Fruit fly (Drosophila melanogaster) whole organism, embryonic: ENCODE results near the gene CG4953.

Experiments used
- Antp ChIP-seq: fragments of 200-800 bp; sonication (Bioruptor generic); optimal IDR thresholded peaks from 3 replicates; lab custom pipeline; 2016; ENCODE audit warnings: missing biosample characterization, missing genetic modification characterization
- Bdp1 ChIP-seq: fragments of 200-800 bp; sonication (Bioruptor generic); optimal IDR thresholded peaks from 3 replicates; lab custom pipeline; 2016; ENCODE audit warnings: missing biosample characterization, missing genetic modification characterization
- CG10267 ChIP-seq: fragments of 200-800 bp; sonication (Bioruptor generic); optimal IDR thresholded peaks from 2 replicates; lab custom pipeline; 2018; ENCODE audit warnings: missing biosample characterization, mild to moderate bottlenecking, missing genetic modification characterization, moderate library complexity
- CG13775 ChIP-seq: fragments of 200-800 bp; sonication (Bioruptor generic); optimal IDR thresholded peaks from 3 replicates; lab custom pipeline; 2017; ENCODE audit warnings: missing biosample characterization, mild to moderate bottlenecking, missing genetic modification characterization
- CG13894 ChIP-seq: fragments of 200-800 bp; sonication (Bioruptor generic); optimal IDR thresholded peaks from 3 replicates; lab custom pipeline; 2018; ENCODE audit warnings: missing biosample characterization, mild to moderate bottlenecking, missing genetic modification characterization, moderate library complexity
- CG14441 ChIP-seq: fragments of 200-800 bp; sonication (Bioruptor generic); IDR thresholded peaks from 2 replicates; pipeline ENCODE4 v1.3.6; 2022; ENCODE audit warnings: missing biosample characterization, missing genetic modification characterization
- CG14860 ChIP-seq: fragments of 200-800 bp; sonication (Bioruptor generic); IDR thresholded peaks from 3 replicates; pipeline ENCODE4 v1.3.6; 2022; ENCODE audit warnings: missing biosample characterization, missing genetic modification characterization; ENCODE audit not compliant: partially characterized antibody
- CG15601 ChIP-seq: fragments of 200-800 bp; sonication (Bioruptor generic); optimal IDR thresholded peaks from 3 replicates; lab custom pipeline; 2019; ENCODE audit warnings: missing biosample characterization, mild to moderate bottlenecking, missing genetic modification characterization, moderate library complexity
- CG1602 ChIP-seq: fragments of 200-800 bp; sonication (Bioruptor generic); optimal IDR thresholded peaks from 3 replicates; lab custom pipeline; 2016; ENCODE audit warnings: missing biosample characterization, missing genetic modification characterization
- CG1603 ChIP-seq: fragments of 200-800 bp; sonication (Bioruptor generic); optimal IDR thresholded peaks from 2 replicates; lab custom pipeline; 2019; ENCODE audit warnings: missing biosample characterization, mild to moderate bottlenecking, missing genetic modification characterization, moderate library complexity
- CG17186 ChIP-seq: fragments of 200-800 bp; sonication (Bioruptor generic); optimal IDR thresholded peaks from 3 replicates; lab custom pipeline; 2017; ENCODE audit warnings: missing biosample characterization, missing genetic modification reagents, missing genetic modification characterization
- CG17328 ChIP-seq: fragments of 200-800 bp; sonication (Bioruptor generic); IDR thresholded peaks from 2 replicates; pipeline ENCODE4 v1.3.6; 2022; ENCODE audit warnings: missing biosample characterization, missing genetic modification characterization
- CG17568 ChIP-seq: fragments of 200-800 bp; sonication (Bioruptor generic); optimal IDR thresholded peaks from 2 replicates; lab custom pipeline; 2018; ENCODE audit warnings: missing biosample characterization, mild to moderate bottlenecking, missing genetic modification characterization, moderate library complexity
- CG17912 ChIP-seq: fragments of 200-800 bp; sonication (Bioruptor generic); optimal IDR thresholded peaks from 2 replicates; lab custom pipeline; 2018; ENCODE audit warnings: missing biosample characterization, mild to moderate bottlenecking, missing genetic modification characterization
- CG1792 ChIP-seq: fragments of 200-800 bp; sonication (Bioruptor generic); optimal IDR thresholded peaks from 2 replicates; lab custom pipeline; 2016; ENCODE audit warnings: missing biosample characterization, missing genetic modification characterization
- CG2199 ChIP-seq: fragments of 200-800 bp; sonication (Bioruptor generic); IDR thresholded peaks from 3 replicates; pipeline ENCODE4 v1.3.6; 2022; ENCODE audit warnings: missing biosample characterization, missing genetic modification characterization
- CG2678 ChIP-seq: fragments of 200-800 bp; sonication (Bioruptor generic); optimal IDR thresholded peaks from 3 replicates; lab custom pipeline; 2019; ENCODE audit warnings: missing biosample characterization, mild to moderate bottlenecking, missing genetic modification characterization, moderate library complexity
- CG31365 ChIP-seq: fragments of 200-800 bp; sonication (Bioruptor generic); optimal IDR thresholded peaks from 2 replicates; lab custom pipeline; 2018; ENCODE audit warnings: missing biosample characterization, mild to moderate bottlenecking, missing genetic modification characterization
- CG3838 ChIP-seq: fragments of 200-800 bp; sonication (Bioruptor generic); optimal IDR thresholded peaks from 3 replicates; lab custom pipeline; 2016; ENCODE audit warnings: missing biosample characterization, missing genetic modification characterization
- CG4404 ChIP-seq: fragments of 200-800 bp; sonication (Bioruptor generic); IDR thresholded peaks from 2 replicates; pipeline ENCODE4 v1.3.6; 2022; ENCODE audit warnings: missing biosample characterization, missing genetic modification characterization
- CG4854 ChIP-seq: fragments of 200-800 bp; sonication (Bioruptor generic); optimal IDR thresholded peaks from 2 replicates; lab custom pipeline; 2016; ENCODE audit warnings: missing biosample characterization, missing genetic modification characterization, inconsistent platforms
- Dad ChIP-seq: fragments of 200-800 bp; sonication (Bioruptor generic); optimal IDR thresholded peaks from 3 replicates; lab custom pipeline; 2016; ENCODE audit warnings: missing biosample characterization, missing genetic modification characterization
- Dip2 ChIP-seq: fragments of 200-800 bp; sonication (Bioruptor generic); IDR thresholded peaks from 2 replicates; pipeline ENCODE4 v1.3.6; 2022; ENCODE audit warnings: missing biosample characterization, missing genetic modification characterization
- Doc2 ChIP-seq: fragments of 200-800 bp; sonication (Bioruptor generic); IDR thresholded peaks from 2 replicates; pipeline ENCODE4 v1.3.6; 2022; ENCODE audit warnings: missing biosample characterization, missing genetic modification characterization
- Drgx ChIP-seq: fragments of 200-800 bp; sonication (Bioruptor generic); IDR thresholded peaks from 2 replicates; pipeline ENCODE4 v1.3.6; 2022; ENCODE audit warnings: missing biosample characterization, missing genetic modification characterization
- E2f1 ChIP-seq: fragments of 200-800 bp; sonication (Bioruptor generic); IDR thresholded peaks from 2 replicates; pipeline ENCODE4 v1.3.6; 2022; ENCODE audit warnings: missing biosample characterization, missing genetic modification characterization
- E2f2 ChIP-seq: fragments of 200-800 bp; sonication (Bioruptor generic); IDR thresholded peaks from 2 replicates; pipeline ENCODE4 v1.3.6; 2022; ENCODE audit warnings: missing biosample characterization, missing genetic modification characterization
- Eip74EF ChIP-seq, 2 experiments: fragments of 200-800 bp in 1 of 2; fragments of >200 bp in 1 of 2; sonication (Bioruptor generic) in 1 of 2; optimal IDR thresholded peaks; 2 replicates each; lab custom pipeline; 2017 to 2019; ENCODE audit warnings: missing biosample characterization in 2 of 2, missing genetic modification characterization in 2 of 2, mild to moderate bottlenecking in 1 of 2, moderate library complexity in 1 of 2
- Ets65A ChIP-seq: fragments of 200-800 bp; sonication (Bioruptor generic); peaks from one replicate; lab custom pipeline; 2016; ENCODE audit warnings: missing biosample characterization, missing genetic modification characterization
- Fer3 ChIP-seq: fragments of 200-800 bp; sonication (Bioruptor generic); optimal IDR thresholded peaks from 2 replicates; lab custom pipeline; 2018; ENCODE audit warnings: missing biosample characterization, mild to moderate bottlenecking, missing genetic modification characterization, moderate library complexity
- Mad ChIP-seq: fragments of 200-800 bp; sonication (Bioruptor generic); optimal IDR thresholded peaks from 2 replicates; lab custom pipeline; 2016; ENCODE audit warnings: missing biosample characterization, missing genetic modification characterization
- Mes4 ChIP-seq: fragments of 200-800 bp; sonication (Bioruptor generic); optimal IDR thresholded peaks from 2 replicates; lab custom pipeline; 2016; ENCODE audit warnings: missing biosample characterization, missing genetic modification characterization
- Mrtf ChIP-seq: fragments of 200-800 bp; sonication (Bioruptor generic); IDR thresholded peaks from 3 replicates; pipeline ENCODE4 v1.3.6; 2022; ENCODE audit warnings: missing biosample characterization, missing genetic modification characterization
- NK7.1 ChIP-seq: fragments of 200-800 bp; sonication (Bioruptor generic); optimal IDR thresholded peaks from 3 replicates; lab custom pipeline; 2016; ENCODE audit warnings: missing biosample characterization, missing genetic modification characterization
- Side ChIP-seq: fragments of 200-800 bp; sonication (Bioruptor generic); optimal IDR thresholded peaks from 2 replicates; lab custom pipeline; 2016; ENCODE audit warnings: missing biosample characterization, missing genetic modification characterization
- Trl ChIP-seq, 3 experiments: fragments of >200 bp in 2 of 3; fragments of 200-800 bp in 1 of 3; sonication (Bioruptor generic) in 1 of 3; optimal IDR thresholded peaks; 2 replicates in 1 of 3; 3 replicates in 2 of 3; lab custom pipeline; 2016 to 2017; ENCODE audit warnings: missing biosample characterization in 1 of 3, missing genetic modification characterization in 1 of 3
- Xbp1 ChIP-seq: fragments of 200-800 bp; sonication (Bioruptor generic); optimal IDR thresholded peaks from 3 replicates; lab custom pipeline; 2016; ENCODE audit warnings: missing biosample characterization, mild to moderate bottlenecking, missing genetic modification characterization
- Xrp1 ChIP-seq: fragments of 200-800 bp; sonication (Bioruptor generic); IDR thresholded peaks from 2 replicates; pipeline ENCODE4 v1.3.6; 2022; ENCODE audit warnings: missing biosample characterization, missing genetic modification characterization
- bsh ChIP-seq, 2 experiments: fragments of 200-800 bp; sonication (Bioruptor generic); optimal IDR thresholded peaks; 2 replicates each; lab custom pipeline; 2017 to 2018; ENCODE audit warnings: mild to moderate bottlenecking in 2 of 2, missing biosample characterization in 2 of 2, missing genetic modification characterization in 2 of 2, moderate library complexity in 1 of 2
- fd3F ChIP-seq: fragments of 200-800 bp; sonication (Bioruptor generic); optimal IDR thresholded peaks from 2 replicates; lab custom pipeline; 2018; ENCODE audit warnings: missing biosample characterization, mild to moderate bottlenecking, missing genetic modification characterization, moderate library complexity
- h ChIP-seq: fragments of >200 bp; optimal IDR thresholded peaks from 2 replicates; lab custom pipeline; 2017
- inv ChIP-seq: fragments of 200-800 bp; sonication (Bioruptor generic); IDR thresholded peaks from 2 replicates; pipeline ENCODE4 v1.3.6; 2022; ENCODE audit warnings: missing biosample characterization, missing genetic modification characterization; ENCODE audit not compliant: partially characterized antibody
- lab ChIP-seq: fragments of 200-800 bp; sonication (Bioruptor generic); optimal IDR thresholded peaks from 3 replicates; lab custom pipeline; 2017; ENCODE audit warnings: missing biosample characterization, missing genetic modification characterization, mild to moderate bottlenecking, moderate library complexity, missing genetic modification reagents
- lov ChIP-seq, 2 experiments: fragments of 200-800 bp in 1 of 2; fragments of >200 bp in 1 of 2; sonication (Bioruptor generic) in 1 of 2; IDR thresholded peaks in 1 of 2; optimal IDR thresholded peaks in 1 of 2; 2 replicates in 1 of 2; 3 replicates in 1 of 2; pipeline versions ENCODE4 v1.3.6 to Lab custom; 2017 to 2022; ENCODE audit warnings: missing biosample characterization in 1 of 2, missing genetic modification characterization in 1 of 2
- org-1 ChIP-seq: fragments of 200-800 bp; sonication (Bioruptor generic); optimal IDR thresholded peaks from 2 replicates; lab custom pipeline; 2017; ENCODE audit warnings: missing biosample characterization, missing genetic modification characterization
- p53 ChIP-seq: fragments of 200-800 bp; sonication (Bioruptor generic); optimal IDR thresholded peaks from 2 replicates; lab custom pipeline; 2016; ENCODE audit warnings: missing biosample characterization, missing genetic modification characterization
- peb ChIP-seq: fragments of 200-800 bp; sonication (Bioruptor generic); IDR thresholded peaks from 2 replicates; pipeline ENCODE4 v1.3.6; 2022; ENCODE audit warnings: missing biosample characterization, missing genetic modification characterization
- repo ChIP-seq: fragments of 200-800 bp; sonication (Bioruptor generic); optimal IDR thresholded peaks from 2 replicates; lab custom pipeline; 2016; ENCODE audit warnings: missing biosample characterization, missing genetic modification characterization
- ro ChIP-seq: fragments of 200-800 bp; sonication (Bioruptor generic); IDR thresholded peaks from 2 replicates; pipeline ENCODE4 v1.3.6; 2022; ENCODE audit warnings: missing biosample characterization, missing genetic modification characterization
- sim ChIP-seq: fragments of 200-800 bp; sonication (Bioruptor generic); IDR thresholded peaks from 2 replicates; pipeline ENCODE4 v1.3.6; 2022; ENCODE audit warnings: missing biosample characterization, missing genetic modification characterization
- tna ChIP-seq: fragments of 200-800 bp; sonication (Bioruptor generic); IDR thresholded peaks from 2 replicates; pipeline ENCODE4 v1.3.6; 2022; ENCODE audit warnings: missing biosample characterization, missing genetic modification characterization; ENCODE audit not compliant: partially characterized antibody

The CG4953 gene

dm6 chr2L:10276436-10276835, 9.9 kb downstream of the CG4953 start (continued):
- no peak for TF ChIP-seq NK7.1
- TF ChIP-seq CG13894 (tag; lab: Kevin White, UChicago) = no peak
- no peak for TF ChIP-seq repo (GFP tag; lab: Kevin White, UChicago)
- no peak for TF ChIP-seq org-1 (GFP tag; lab: Kevin White, UChicago)
- TF ChIP-seq ro (GFP tag; lab: Robert Waterston, UW) = no peak
- no peak for TF ChIP-seq fd3F
- TF ChIP-seq Fer3 = no peak
- no peak for TF ChIP-seq CG4854 (GFP tag; lab: Kevin White, UChicago)
- no peak for TF ChIP-seq Doc2 (GFP tag; lab: Robert Waterston, UW)
- no peak for TF ChIP-seq CG4404 (GFP tag; lab: Robert Waterston, UW)
- TF ChIP-seq Eip74EF (GFP tag; optimal IDR thresholded peaks at IDR 0.05; lab: Kevin White, UChicago) = no peak
- no peak for TF ChIP-seq CG1602 (GFP tag; lab: Kevin White, UChicago)
- TF ChIP-seq Mrtf = no peak
- peak; percentile 17 for TF ChIP-seq CG17186 (GFP tag; lab: Kevin White, UChicago)
- TF ChIP-seq h = no peak
- no peak for TF ChIP-seq CG17568 (GFP tag; lab: Kevin White, UChicago)
- TF ChIP-seq inv = no peak
- peak; percentile 57 for TF ChIP-seq CG10267
- 0 out of 2 replicates have a peak, but pooled peaks have one; percentile 31 for TF ChIP-seq CG17328
- TF ChIP-seq CG13775 (GFP tag; lab: Kevin White, UChicago) = peak; percentile 45
- no peak for TF ChIP-seq E2f1 (GFP tag; lab: Robert Waterston, UW)

- TF ChIP-seq lab (GFP tag; lab: Kevin White, UChicago) (no peak), tna (no peak), Antp (GFP tag; lab: Kevin White, UChicago) (peak; percentile 24), CG17328 (peak; percentile 59), bsh (GFP tag; optimal IDR thresholded peaks at IDR 0.05; lab: Kevin White, UChicago) (peak; percentile 9 to 22), Mes4 (GFP tag; lab: Kevin White, UChicago) (peak; percentile 1), Xbp1 (GFP tag; lab: Kevin White, UChicago) (peak; percentile 39), CG2678 (tag; lab: Kevin White, UChicago) (no peak), lov (optimal IDR thresholded peaks at IDR 0.05; lab: Kevin White, UChicago) (no peak), lov (GFP tag; IDR thresholded peaks at IDR 0.05; lab: Robert Waterston, UW) (0 out of 3 replicates have a peak, but pooled peaks have one; percentile 21), CG3838 (GFP tag; lab: Kevin White, UChicago) (no peak), CG14860 (GFP tag; lab: Robert Waterston, UW) (no peak), peb (GFP tag; lab: Robert Waterston, UW) (peak; percentile 11; the same call in 1 of the 2 replicates), CG31365 (tag; lab: Kevin White, UChicago) (no peak), Side (GFP tag; lab: Kevin White, UChicago) (peak; percentile 39), Bdp1 (GFP tag; lab: Kevin White, UChicago) (no peak), Trl (optimal IDR thresholded peaks at IDR 0.05; lab: Kevin White, UChicago) (no peak), Trl (GFP tag; optimal IDR thresholded peaks at IDR 0.05; lab: Kevin White, UChicago) (peak; percentile 20), CG14441 (GFP tag; lab: Robert Waterston, UW) (peak; percentile 41; the same call in 1 of the 2 replicates), Dad (GFP tag; lab: Kevin White, UChicago) (peak; percentile 7), CG15601 (tag; lab: Kevin White, UChicago) (no peak), Xrp1 (GFP tag; lab: Robert Waterston, UW) (peak; percentile 14; the same call in 1 of the 2 replicates), CG2199 (GFP tag; lab: Robert Waterston, UW) (0 out of 3 replicates have a peak, but pooled peaks have one; percentile 34), sim (GFP tag; lab: Robert Waterston, UW) (peak; percentile 43; the same call in 1 of the 2 replicates), CG1603 (tag; lab: Kevin White, UChicago) (peak; percentile 65), p53 (GFP tag; lab: Kevin White, UChicago) (peak; percentile 11), Ets65A (GFP tag; lab: Kevin White, UChicago) (peak; percentile 53), Mad (GFP tag; lab: Kevin White, UChicago) (no peak), Dip2 (GFP tag; lab: Robert Waterston, UW) (no peak), E2f2 (no peak), Drgx (GFP tag; lab: Robert Waterston, UW) (peak; percentile 63), CG17912 (GFP tag; lab: Kevin White, UChicago) (no peak), CG1792 (peak; percentile 15)
Measured at dm6 chr2L:10276846-10277245, 10.3 kb downstream of the CG4953 start.
